Worm (Caenorhabditis elegans) whole organism, L1 larva: Measurements from ENCODE around the gene grk-2.

Source experiments
- C04F5.9 ChIP-seq: sonication (generic microtip); optimal IDR thresholded peaks from 2 replicates; lab custom pipeline; 2016; ENCODE audit warnings: missing genetic modification characterization, missing compliant biosample characterization
- C16A3.4 ChIP-seq: fragments of 150-350 bp; optimal IDR thresholded peaks from 2 replicates; lab custom pipeline; 2014; ENCODE audit warnings: missing biosample characterization, missing genetic modification characterization
- C34B4.2 ChIP-seq: sonication (generic microtip); optimal IDR thresholded peaks from 2 replicates; lab custom pipeline; 2017; ENCODE audit warnings: mild to moderate bottlenecking, missing genetic modification characterization, missing compliant biosample characterization
- Y116A8C.19 ChIP-seq: sonication (generic microtip); optimal IDR thresholded peaks from 2 replicates; lab custom pipeline; 2016; ENCODE audit warnings: missing compliant biosample characterization, missing genetic modification characterization, borderline replicate concordance
- aha-1 ChIP-seq: fragments of 150-350 bp; optimal IDR thresholded peaks from 2 replicates; lab custom pipeline; 2014; ENCODE audit warnings: missing biosample characterization, missing genetic modification characterization
- alr-1 ChIP-seq: fragments of 200-800 bp; sonication (Bioruptor generic); optimal IDR thresholded peaks from 2 replicates; lab custom pipeline; 2018; ENCODE audit warnings: borderline replicate concordance, mild to moderate bottlenecking, missing genetic modification characterization, missing compliant biosample characterization
- ama-1 ChIP-seq: fragments of 150-350 bp; optimal IDR thresholded peaks from 2 replicates; lab custom pipeline; 2014
- blmp-1 ChIP-seq: fragments of 150-350 bp; optimal IDR thresholded peaks from 2 replicates; lab custom pipeline; 2014; ENCODE audit warnings: missing biosample characterization, missing genetic modification characterization
- ceh-82 ChIP-seq, 3 experiments: fragments of 150-350 bp in 1 of 3; sonication (generic microtip) in 2 of 3; optimal IDR thresholded peaks; 2 replicates each; lab custom pipeline; 2014 to 2017; ENCODE audit warnings: missing biosample characterization in 3 of 3, missing genetic modification characterization in 3 of 3
- ceh-88 ChIP-seq: fragments of 200-800 bp; sonication (Bioruptor generic); IDR thresholded peaks from 2 replicates; pipeline ENCODE4 v1.3.6; 2022; ENCODE audit warnings: missing genetic modification characterization, missing compliant biosample characterization
- ceh-90 ChIP-seq: sonication (generic microtip); optimal IDR thresholded peaks from 2 replicates; lab custom pipeline; 2016; ENCODE audit warnings: missing genetic modification characterization, missing compliant biosample characterization
- dpl-1 ChIP-seq, 3 experiments: fragments of 150-350 bp in 2 of 3; sonication (generic microtip) in 1 of 3; optimal IDR thresholded peaks; 2 replicates each; lab custom pipeline; 2014 to 2017; ENCODE audit warnings: missing biosample characterization in 3 of 3, missing genetic modification characterization in 3 of 3, missing genetic modification reagents in 3 of 3
- efl-3 ChIP-seq: fragments of 200-800 bp; sonication (Bioruptor generic); optimal IDR thresholded peaks from 2 replicates; lab custom pipeline; 2018; ENCODE audit warnings: mild to moderate bottlenecking, missing genetic modification characterization, missing compliant biosample characterization
- egl-27 ChIP-seq, 2 experiments: fragments of 150-350 bp in 1 of 2; sonication (generic microtip); optimal IDR thresholded peaks; 3 replicates each; lab custom pipeline; 2017 to 2018; ENCODE audit warnings: missing biosample characterization in 2 of 2, missing genetic modification characterization in 2 of 2, missing genetic modification reagents in 2 of 2
- elt-2 ChIP-seq: sonication (generic microtip); optimal IDR thresholded peaks from 2 replicates; lab custom pipeline; 2016; ENCODE audit warnings: missing genetic modification characterization, mild to moderate bottlenecking, inconsistent platforms, missing compliant biosample characterization, missing genetic modification reagents
- elt-3 ChIP-seq, 6 experiments: fragments of 150-350 bp in 1 of 6; sonication (generic microtip); optimal IDR thresholded peaks; 2 replicates each; lab custom pipeline; 2017 to 2018; ENCODE audit warnings: missing biosample characterization in 6 of 6, missing genetic modification characterization in 6 of 6, inconsistent platforms in 1 of 6
- ets-5 ChIP-seq: fragments of 200-800 bp; sonication (Bioruptor generic); IDR thresholded peaks from 2 replicates; pipeline ENCODE4 v1.3.6; 2022; ENCODE audit warnings: missing genetic modification characterization, missing compliant biosample characterization
- fkh-10 ChIP-seq: sonication (generic microtip); optimal IDR thresholded peaks from 2 replicates; lab custom pipeline; 2017; ENCODE audit warnings: missing biosample characterization, missing genetic modification reagents, missing genetic modification characterization
- fos-1 ChIP-seq: fragments of 150-350 bp; optimal IDR thresholded peaks from 2 replicates; lab custom pipeline; 2014; ENCODE audit warnings: missing biosample characterization, missing genetic modification characterization
- hlh-17 ChIP-seq: fragments of 200-800 bp; sonication (Bioruptor generic); optimal IDR thresholded peaks from 2 replicates; lab custom pipeline; 2018; ENCODE audit warnings: missing genetic modification characterization, mild to moderate bottlenecking, missing compliant biosample characterization, moderate library complexity, borderline replicate concordance
- hpl-2 ChIP-seq: fragments of 150-350 bp; optimal IDR thresholded peaks from 2 replicates; lab custom pipeline; 2014; ENCODE audit warnings: missing biosample characterization, missing genetic modification reagents, missing genetic modification characterization
- irx-1 ChIP-seq: sonication (generic microtip); optimal IDR thresholded peaks from 2 replicates; lab custom pipeline; 2016; ENCODE audit warnings: missing genetic modification characterization, missing compliant biosample characterization
- isw-1 ChIP-seq: fragments of 200-800 bp; sonication (Bioruptor generic); IDR thresholded peaks from 2 replicates; pipeline ENCODE4 v1.3.6; 2022; ENCODE audit warnings: missing genetic modification characterization, missing compliant biosample characterization
- lin-13 ChIP-seq: fragments of 150-350 bp; optimal IDR thresholded peaks from 2 replicates; lab custom pipeline; 2014; ENCODE audit warnings: missing biosample characterization, missing genetic modification reagents, missing genetic modification characterization
- lin-14 ChIP-seq: fragments of 200-800 bp; sonication (Bioruptor generic); optimal IDR thresholded peaks from 2 replicates; lab custom pipeline; 2018; ENCODE audit warnings: mild to moderate bottlenecking, missing genetic modification characterization, moderate library complexity, missing compliant biosample characterization
- lin-35 ChIP-seq, 2 experiments: fragments of 150-350 bp; optimal IDR thresholded peaks; 2 replicates each; lab custom pipeline; 2014; ENCODE audit warnings: missing biosample characterization in 2 of 2, missing genetic modification characterization in 2 of 2, missing genetic modification reagents in 2 of 2
- lir-3 ChIP-seq: sonication (generic microtip); optimal IDR thresholded peaks from 2 replicates; lab custom pipeline; 2016; ENCODE audit warnings: mild to moderate bottlenecking, missing genetic modification characterization, moderate library complexity, missing compliant biosample characterization; ENCODE audit not compliant: poor library complexity
- lsy-2 ChIP-seq, 2 experiments: fragments of 150-350 bp; optimal IDR thresholded peaks; 2 replicates each; lab custom pipeline; 2014; ENCODE audit warnings: missing biosample characterization in 2 of 2, missing genetic modification characterization in 2 of 2
- mab-9 ChIP-seq: fragments of 200-800 bp; sonication (Bioruptor generic); IDR thresholded peaks from 2 replicates; pipeline ENCODE4 v1.3.6; 2022; ENCODE audit warnings: missing genetic modification reagents, missing genetic modification characterization, missing compliant biosample characterization
- nhr-11 ChIP-seq: fragments of 150-350 bp; optimal IDR thresholded peaks from 2 replicates; lab custom pipeline; 2014; ENCODE audit warnings: missing biosample characterization, missing genetic modification characterization
- nhr-19 ChIP-seq: fragments of 200-800 bp; sonication (Bioruptor generic); conservative IDR thresholded peaks from 2 replicates; pipeline ENCODE4 v1.3.6; 2022; ENCODE audit warnings: missing genetic modification characterization, missing compliant biosample characterization
- nhr-47 ChIP-seq: sonication (generic microtip); optimal IDR thresholded peaks from 2 replicates; lab custom pipeline; 2016; ENCODE audit warnings: mild to moderate bottlenecking, missing genetic modification characterization, moderate library complexity, missing compliant biosample characterization
- nhr-71 ChIP-seq: sonication (generic microtip); optimal IDR thresholded peaks from 2 replicates; lab custom pipeline; 2016; ENCODE audit warnings: mild to moderate bottlenecking, missing genetic modification characterization, moderate library complexity, missing compliant biosample characterization
- nhr-76 ChIP-seq: sonication (generic microtip); optimal IDR thresholded peaks from 2 replicates; lab custom pipeline; 2017; ENCODE audit warnings: missing biosample characterization, missing genetic modification characterization
- nhr-77 ChIP-seq: fragments of 150-350 bp; optimal IDR thresholded peaks from 2 replicates; lab custom pipeline; 2014; ENCODE audit warnings: missing biosample characterization, missing genetic modification characterization
- nhr-84 ChIP-seq: sonication (generic microtip); optimal IDR thresholded peaks from 2 replicates; lab custom pipeline; 2017; ENCODE audit warnings: missing biosample characterization, missing genetic modification characterization
- nhr-85 ChIP-seq: sonication (generic microtip); peaks from one replicate; lab custom pipeline; 2016; ENCODE audit warnings: missing genetic modification characterization, inconsistent platforms, missing compliant biosample characterization
- nhr-90 ChIP-seq: sonication (generic microtip); optimal IDR thresholded peaks from 2 replicates; lab custom pipeline; 2016; ENCODE audit warnings: mild to moderate bottlenecking, missing genetic modification characterization, missing compliant biosample characterization; ENCODE audit not compliant: poor library complexity
- pax-3 ChIP-seq: fragments of 200-800 bp; sonication (Bioruptor generic); optimal IDR thresholded peaks from 2 replicates; lab custom pipeline; 2018; ENCODE audit warnings: mild to moderate bottlenecking, missing genetic modification characterization, moderate library complexity, missing compliant biosample characterization
- pqm-1 ChIP-seq: sonication (generic microtip); optimal IDR thresholded peaks from 3 replicates; lab custom pipeline; 2017; ENCODE audit warnings: missing biosample characterization, missing genetic modification characterization
- skn-1 ChIP-seq: fragments of 150-350 bp; optimal IDR thresholded peaks from 2 replicates; lab custom pipeline; 2014; ENCODE audit warnings: missing biosample characterization, missing genetic modification characterization
- sptf-1 ChIP-seq: fragments of 150-350 bp; optimal IDR thresholded peaks from 2 replicates; lab custom pipeline; 2014; ENCODE audit warnings: missing biosample characterization, missing genetic modification characterization
- tlp-1 ChIP-seq: fragments of 150-350 bp; optimal IDR thresholded peaks from 2 replicates; lab custom pipeline; 2014; ENCODE audit warnings: missing biosample characterization, missing genetic modification characterization
- unc-130 ChIP-seq: fragments of 150-350 bp; optimal IDR thresholded peaks from 2 replicates; lab custom pipeline; 2017; ENCODE audit warnings: missing biosample characterization, missing genetic modification characterization, inconsistent platforms
- vab-15 ChIP-seq: sonication (generic microtip); optimal IDR thresholded peaks from 2 replicates; lab custom pipeline; 2017; ENCODE audit warnings: missing genotype, mild to moderate bottlenecking, missing genetic modification characterization, missing compliant biosample characterization
- zag-1 ChIP-seq: fragments of 150-350 bp; optimal IDR thresholded peaks from 2 replicates; lab custom pipeline; 2014; ENCODE audit warnings: missing biosample characterization, missing genetic modification characterization
- zip-4 ChIP-seq: fragments of 200-800 bp; sonication (Bioruptor generic); optimal IDR thresholded peaks from 2 replicates; lab custom pipeline; 2018; ENCODE audit warnings: mild to moderate bottlenecking, missing genetic modification characterization, moderate library complexity, missing compliant biosample characterization

grk-2 gene

ce11 chrIII:647248-647647, 28.7 kb upstream of the grk-2 start (continued):
- no peak for TF ChIP-seq C34B4.2
- no peak for TF ChIP-seq lir-3 (tag; lab: Kevin White, UChicago)
- no peak for TF ChIP-seq lin-13 (GFP tag; lab: Kevin White, UChicago)
- no peak for TF ChIP-seq zip-4 (GFP tag; lab: Kevin White, UChicago)
- peak in 1 of 3 experiments; percentile 25 for TF ChIP-seq ceh-82 (tag; optimal IDR thresholded peaks at IDR 0.05; lab: Kevin White, UChicago)
- TF ChIP-seq alr-1 (tag; lab: Kevin White, UChicago): no peak
- no peak for TF ChIP-seq sptf-1 (tag; lab: Kevin White, UChicago)
- no peak for TF ChIP-seq irx-1 (tag; lab: Kevin White, UChicago)
- no peak for TF ChIP-seq nhr-11 (tag; lab: Kevin White, UChicago)
- TF ChIP-seq nhr-76 (tag; lab: Kevin White, UChicago): no peak
- TF ChIP-seq ceh-88: no peak
- no peak for TF ChIP-seq nhr-19 (GFP tag; lab: Robert Waterston, UW)
- no peak for TF ChIP-seq egl-27 (tag; optimal IDR thresholded peaks at IDR 0.05; lab: Kevin White, UChicago)
- TF ChIP-seq C04F5.9 (tag; lab: Kevin White, UChicago): no peak
- TF ChIP-seq tlp-1 (tag; lab: Kevin White, UChicago): no peak
- TF ChIP-seq ama-1: no peak
- no peak for TF ChIP-seq nhr-77 (tag; lab: Kevin White, UChicago)
- TF ChIP-seq zag-1: no peak

DNA sequence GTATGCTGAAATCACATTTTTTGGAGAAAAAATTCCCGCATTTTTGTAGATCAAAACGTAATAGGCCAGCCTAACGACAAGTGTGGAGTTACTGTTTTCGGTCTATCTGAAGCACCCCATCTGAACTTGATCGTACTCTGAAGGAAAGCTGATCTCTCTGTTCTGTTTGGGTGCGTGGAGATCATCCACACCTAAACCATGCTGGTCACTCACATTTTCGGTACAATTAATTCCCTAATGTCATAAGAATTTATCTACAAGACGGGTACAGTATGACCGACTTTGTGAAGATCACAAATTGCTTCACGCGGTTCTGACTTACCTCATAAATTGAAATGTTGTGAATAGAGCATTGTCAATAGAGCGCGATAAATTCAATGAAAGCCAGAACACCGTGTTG, 26.0 kb upstream of the grk-2 start:
- TF ChIP-seq aha-1 (tag; lab: Kevin White, UChicago): no peak
- TF ChIP-seq ceh-88: no peak
- TF ChIP-seq blmp-1 (tag; lab: Kevin White, UChicago): peak; percentile 60
- peak in 1 of 6 experiments; percentile 11 for TF ChIP-seq elt-3 (tag; optimal IDR thresholded peaks at IDR 0.05; lab: Kevin White, UChicago)
- TF ChIP-seq nhr-47: no peak
- no peak for TF ChIP-seq vab-15 (tag; lab: Kevin White, UChicago)

DNA sequence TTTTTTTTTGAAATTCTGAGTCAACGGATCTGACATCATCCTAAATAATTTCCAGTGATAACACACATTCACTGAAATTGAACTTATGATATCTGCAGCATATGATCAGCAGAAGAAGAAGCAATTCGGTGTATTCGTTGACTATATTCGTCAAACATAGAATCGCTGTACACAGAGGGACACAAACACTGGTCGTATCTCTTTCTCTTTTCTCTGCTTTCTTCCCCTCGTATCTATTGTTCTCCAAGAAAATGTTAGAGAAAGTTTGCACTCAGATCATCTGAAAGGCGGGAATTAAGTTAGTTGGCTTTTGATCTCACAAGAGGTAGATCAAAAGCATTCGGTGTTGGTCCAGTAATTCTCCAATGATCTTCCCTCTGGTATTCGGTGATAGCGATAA, 25.4 kb upstream of the grk-2 start:
- TF ChIP-seq ceh-90 (tag; lab: Kevin White, UChicago) (no peak), hpl-2 (GFP tag; lab: Kevin White, UChicago) (no peak), nhr-84 (tag; lab: Kevin White, UChicago) (no peak), nhr-85 (tag; lab: Kevin White, UChicago) (peak; percentile 46), efl-3 (GFP tag; lab: Kevin White, UChicago) (no peak), blmp-1 (tag; lab: Kevin White, UChicago) (peak; percentile 92), pqm-1 (tag; lab: Kevin White, UChicago) (no peak), dpl-1 (GFP tag; optimal IDR thresholded peaks at IDR 0.05; lab: Kevin White, UChicago) (no peak), lsy-2 (tag; optimal IDR thresholded peaks at IDR 0.05; lab: Kevin White, UChicago) (no peak), sptf-1 (tag; lab: Kevin White, UChicago) (no peak), nhr-47 (no peak)

- TF ChIP-seq tlp-1 (tag; lab: Kevin White, UChicago) (no peak), C16A3.4 (tag; lab: Kevin White, UChicago) (no peak), ets-5 (no peak), lin-35 (GFP tag; optimal IDR thresholded peaks at IDR 0.05; lab: Kevin White, UChicago) (peak in 1 of 2 experiments; percentile 15), hlh-17 (no peak), nhr-90 (tag; lab: Kevin White, UChicago) (peak; percentile 2), mab-9 (GFP tag; lab: Robert Waterston, UW) (no peak), elt-2 (tag; lab: Kevin White, UChicago) (peak; percentile 44), vab-15 (tag; lab: Kevin White, UChicago) (no peak), fos-1 (tag; lab: Kevin White, UChicago) (no peak), Y116A8C.19 (no peak), zip-4 (GFP tag; lab: Kevin White, UChicago) (no peak), fkh-10 (GFP tag; lab: Kevin White, UChicago) (no peak), isw-1 (GFP tag; lab: Robert Waterston, UW) (no peak), lin-14 (GFP tag; lab: Kevin White, UChicago) (peak; percentile 42), pqm-1 (tag; lab: Kevin White, UChicago) (no peak), dpl-1 (GFP tag; optimal IDR thresholded peaks at IDR 0.05; lab: Kevin White, UChicago) (no peak), C34B4.2 (no peak), pax-3 (tag; lab: Kevin White, UChicago) (no peak), nhr-85 (tag; lab: Kevin White, UChicago) (peak; percentile 43), ceh-82 (tag; optimal IDR thresholded peaks at IDR 0.05; lab: Kevin White, UChicago) (no peak), unc-130 (tag; lab: Kevin White, UChicago) (no peak), ceh-90 (tag; lab: Kevin White, UChicago) (no peak), nhr-71 (no peak), skn-1 (tag; lab: Kevin White, UChicago) (no peak)
These were observed 24.3 kb upstream of the grk-2 start for ce11 chrIII:651587-651986.
